Worm (Caenorhabditis elegans): ENCODE measurements around the gene unc-53.

unc-53 gene

ce11 chrII:11132542-11132941 is 43.3 kb upstream of the unc-53 start, which contains the start of gene F40F8.11 (continued):
- TF ChIP-seq ces-1 (GFP tag; optimal IDR thresholded peaks at IDR 0.05) (no peak), hlh-17 (GFP tag; optimal IDR thresholded peaks at IDR 0.05; ENCODE audit: borderline replicate concordance) (no peak)

ce11 chrII:11129517-11129916 is 40.3 kb upstream of the unc-53 start, which contains the start of gene F40F8.12:
Gene F40F8.12, plus strand, starts transcription at chrII:11129817.
- TF ChIP-seq dsc-1 (tag; optimal IDR thresholded peaks at IDR 0.05) = no peak
- TF ChIP-seq unc-62 (GFP tag; optimal IDR thresholded peaks at IDR 0.05) = no peak
- TF ChIP-seq lin-13 (GFP tag; optimal IDR thresholded peaks at IDR 0.05) = no peak
- TF ChIP-seq unc-98 (GFP tag; IDR thresholded peaks at IDR 0.05) = no peak
- TF ChIP-seq mef-2 (tag; optimal IDR thresholded peaks at IDR 0.05) = no peak
- TF ChIP-seq irx-1 (tag; optimal IDR thresholded peaks at IDR 0.05) = no peak
- no peak for TF ChIP-seq hlh-17 (GFP tag; optimal IDR thresholded peaks at IDR 0.05; ENCODE audit: borderline replicate concordance)
- TF ChIP-seq C04F5.9 (tag; optimal IDR thresholded peaks at IDR 0.05) = no peak
- TF ChIP-seq fos-1 (tag; optimal IDR thresholded peaks at IDR 0.05) = no peak
- TF ChIP-seq ceh-82 (tag; optimal IDR thresholded peaks at IDR 0.05) = no peak

ce11 chrII:11128989-11129388 is 39.7 kb upstream of the unc-53 start, which contains the start of gene F40F8.3:
Gene F40F8.3, plus strand, starts transcription at chrII:11129289.
- TF ChIP-seq unc-130 (tag; optimal IDR thresholded peaks at IDR 0.05) (no peak), rnt-1 (tag; optimal IDR thresholded peaks at IDR 0.05) (no peak), sup-37 (GFP tag; optimal IDR thresholded peaks at IDR 0.05) (no peak), nhr-19 (GFP tag; conservative IDR thresholded peaks at IDR 0.05) (no peak), hpl-2 (GFP tag; optimal IDR thresholded peaks at IDR 0.05) (no peak), pag-3 (tag; optimal IDR thresholded peaks at IDR 0.05; ENCODE audit: borderline replicate concordance, insufficient read depth) (no peak), nhr-20 (tag; optimal IDR thresholded peaks at IDR 0.05) (no peak), pqm-1 (tag; optimal IDR thresholded peaks at IDR 0.05) (no peak), fkh-4 (tag; optimal IDR thresholded peaks at IDR 0.05; ENCODE audit: borderline replicate concordance) (no peak), pax-3 (tag; optimal IDR thresholded peaks at IDR 0.05) (no peak), sptf-1 (tag; optimal IDR thresholded peaks at IDR 0.05) (no peak), ceh-88 (GFP tag; IDR thresholded peaks at IDR 0.05) (no peak), snpc-4 (tag; optimal IDR thresholded peaks at IDR 0.05) (no peak), C16A3.4 (tag; optimal IDR thresholded peaks at IDR 0.05) (no peak), ceh-8 (GFP tag; optimal IDR thresholded peaks at IDR 0.05) (no peak)

- TF ChIP-seq nhr-77 (tag; optimal IDR thresholded peaks at IDR 0.05) (no peak), ceh-8 (GFP tag; optimal IDR thresholded peaks at IDR 0.05) (no peak), isw-1 (GFP tag; IDR thresholded peaks at IDR 0.05) (no peak), skn-1 (tag; optimal IDR thresholded peaks at IDR 0.05) (no peak), nhr-237 (tag; optimal IDR thresholded peaks at IDR 0.05) (no peak), lin-39 (tag; optimal IDR thresholded peaks at IDR 0.05) (no peak), egl-13 (tag; optimal IDR thresholded peaks at IDR 0.05) (no peak), irx-1 (tag; optimal IDR thresholded peaks at IDR 0.05) (no peak), nhr-85 (tag) (no peak)
These were observed 38.1 kb upstream of the unc-53 start, which contains the start of gene F40F8.1 for ce11 chrII:11127364-11127763. Gene F40F8.1, plus strand, starts transcription at chrII:11127664.

- TF ChIP-seq pqm-1 (tag; optimal IDR thresholded peaks at IDR 0.05) (no peak), snu-23 (GFP tag; optimal IDR thresholded peaks at IDR 0.05) (peak; percentile 67), lsy-2 (tag; optimal IDR thresholded peaks at IDR 0.05) (peak; percentile 94 to 98), unc-86 (tag; optimal IDR thresholded peaks at IDR 0.05) (peak; percentile 22), efl-1 (optimal IDR thresholded peaks at IDR 0.05) (peak; percentile 83 to 85), efl-1 (GFP tag; optimal IDR thresholded peaks at IDR 0.05 in 1 of 2) (peak; percentile 78 to 97), mdl-1 (tag; optimal IDR thresholded peaks at IDR 0.05) (peak in 1 of 2 experiments; percentile 8), ceh-88 (GFP tag; IDR thresholded peaks at IDR 0.05) (no peak), nhr-19 (GFP tag; conservative IDR thresholded peaks at IDR 0.05) (peak; percentile 55), tbx-2 (tag; optimal IDR thresholded peaks at IDR 0.05) (peak; percentile 48), ces-1 (GFP tag; optimal IDR thresholded peaks at IDR 0.05) (no peak), C34B4.2 (tag; optimal IDR thresholded peaks at IDR 0.05) (no peak), skn-1 (tag; optimal IDR thresholded peaks at IDR 0.05) (peak; percentile 86), mep-1 (tag; optimal IDR thresholded peaks at IDR 0.05) (peak; percentile 71), C04F5.9 (tag; optimal IDR thresholded peaks at IDR 0.05) (no peak), rnt-1 (tag; optimal IDR thresholded peaks at IDR 0.05) (peak; percentile 75), ceh-82 (tag; optimal IDR thresholded peaks at IDR 0.05) (peak; percentile 43 to 84 (median 63)), aha-1 (tag; optimal IDR thresholded peaks at IDR 0.05) (no peak), grh-1 (GFP tag; IDR thresholded peaks at IDR 0.05) (no peak), egl-27 (tag; optimal IDR thresholded peaks at IDR 0.05) (no peak)
These were observed 37.2 kb upstream of the unc-53 start, which contains the start of the genes rps-9 and lsm-1 for ce11 chrII:11126312-11127000. Gene rps-9, minus strand, starts transcription at chrII:11126362. Gene lsm-1, plus strand, starts transcription at chrII:11126950.
